Fruit fly (Drosophila melanogaster): Measurements from ENCODE around the gene CG14074.

DNA sequence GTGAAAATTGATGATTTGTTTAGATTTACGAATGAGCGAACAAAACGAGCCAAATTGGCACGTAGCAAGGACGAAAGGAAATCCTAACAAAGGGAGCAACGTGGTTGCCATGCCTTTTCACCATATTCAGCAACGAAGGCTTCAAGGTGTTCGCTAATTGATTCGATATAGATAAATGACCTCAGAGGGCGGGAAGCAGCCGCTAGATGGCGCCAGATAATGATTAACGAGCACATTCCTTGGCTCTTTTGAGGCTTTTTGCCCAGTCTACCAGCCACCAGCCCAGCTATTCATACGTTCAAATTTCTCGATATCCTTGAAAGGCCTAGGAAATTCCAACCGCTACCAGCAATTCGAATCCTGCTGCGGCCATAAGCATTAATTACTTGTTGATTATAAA is 50.4 kb downstream of the CG14074 start:
- TF ChIP-seq Dll (optimal IDR thresholded peaks at IDR 0.05), result no peak
- TF ChIP-seq usp (GFP tag; optimal IDR thresholded peaks at IDR 0.05), result no peak
- TF ChIP-seq pan (optimal IDR thresholded peaks at IDR 0.05), result no peak
- TF ChIP-seq psq (optimal IDR thresholded peaks at IDR 0.05), result no peak
- TF ChIP-seq EcR (GFP tag; optimal IDR thresholded peaks at IDR 0.05), result no peak
- no peak for TF ChIP-seq CG8478 (optimal IDR thresholded peaks at IDR 0.05)

All from whole organism.